Worm (Caenorhabditis elegans) whole organism, L4 larva: Measurements from ENCODE around the gene srbc-75.

Source experiments
- ceh-62 ChIP-seq: sonication (generic microtip); optimal IDR thresholded peaks from 2 replicates; lab custom pipeline; 2017; ENCODE audit warnings: missing biosample characterization, missing genetic modification characterization
- daf-12 ChIP-seq: fragments of 150-350 bp; optimal IDR thresholded peaks from 2 replicates; lab custom pipeline; 2014; ENCODE audit warnings: missing biosample characterization, missing genetic modification reagents, missing genetic modification characterization
- lin-15B ChIP-seq: fragments of 150-350 bp; sonication (generic microtip); optimal IDR thresholded peaks from 3 replicates; lab custom pipeline; 2014; ENCODE audit warnings: missing biosample characterization, missing genetic modification characterization
- lir-3 ChIP-seq: sonication (generic microtip); optimal IDR thresholded peaks from 2 replicates; lab custom pipeline; 2016; ENCODE audit warnings: mild to moderate bottlenecking, missing genetic modification characterization, missing compliant biosample characterization
- nhr-10 ChIP-seq: fragments of 150-350 bp; optimal IDR thresholded peaks from 2 replicates; lab custom pipeline; 2014; ENCODE audit warnings: missing biosample characterization, missing genetic modification characterization
- nhr-237 ChIP-seq: sonication (generic microtip); optimal IDR thresholded peaks from 2 replicates; lab custom pipeline; 2017; ENCODE audit warnings: missing biosample characterization, missing genetic modification characterization
- nhr-77 ChIP-seq: fragments of 150-350 bp; optimal IDR thresholded peaks from 2 replicates; lab custom pipeline; 2014; ENCODE audit warnings: missing biosample characterization, missing genetic modification characterization
- pqm-1 ChIP-seq: sonication (generic microtip); optimal IDR thresholded peaks from 2 replicates; lab custom pipeline; 2017; ENCODE audit warnings: missing biosample characterization, missing genetic modification characterization
- unc-62 ChIP-seq, 3 experiments: fragments of 150-350 bp in 1 of 3; sonication (generic microtip); optimal IDR thresholded peaks in 2 of 3; peaks in 1 of 3; 1 replicate in 1 of 3; 2 replicates in 2 of 3; lab custom pipeline; 2014 to 2017; ENCODE audit warnings: missing biosample characterization in 3 of 3, missing genetic modification characterization in 3 of 3, missing genetic modification reagents in 3 of 3, missing genotype in 1 of 3
- zag-1 ChIP-seq: fragments of 150-350 bp; optimal IDR thresholded peaks from 2 replicates; lab custom pipeline; 2014; ENCODE audit warnings: missing biosample characterization, missing genetic modification characterization
- ztf-11 ChIP-seq: fragments of 150-350 bp; optimal IDR thresholded peaks from 2 replicates; lab custom pipeline; 2014; ENCODE audit warnings: missing biosample characterization, missing genetic modification characterization

ce11 chrV:15244456-15244855 lies 9.2 kb upstream of the srbc-75 start, which contains the start of gene kin-30:
- TF ChIP-seq lir-3 (tag; lab: Kevin White, UChicago) (no peak), nhr-10 (tag; lab: Kevin White, UChicago) (no peak), ztf-11 (tag; lab: Kevin White, UChicago) (no peak), daf-12 (no peak), lin-15B (tag; lab: Kevin White, UChicago) (no peak), nhr-237 (tag; lab: Kevin White, UChicago) (no peak), pqm-1 (tag; lab: Kevin White, UChicago) (no peak), nhr-77 (tag; lab: Kevin White, UChicago) (no peak), ceh-62 (tag; lab: Kevin White, UChicago) (no peak), zag-1 (tag; lab: Kevin White, UChicago) (no peak), unc-62 (GFP tag; optimal IDR thresholded peaks at IDR 0.05 in 1 of 2; lab: Kevin White, UChicago) (no peak), unc-62 (tag; optimal IDR thresholded peaks at IDR 0.05; lab: Kevin White, UChicago) (no peak)
